Worm (Caenorhabditis elegans) whole organism, young adult: ENCODE data around the gene srd-40.

Experiments
- B0336.3 ChIP-seq: fragments of 200-800 bp; sonication (Bioruptor generic); IDR thresholded peaks from 2 replicates; pipeline ENCODE4 v1.3.6; 2022; ENCODE audit warnings: missing genetic modification characterization, missing compliant biosample characterization
- C17E4.6 ChIP-seq: fragments of 200-800 bp; sonication (Bioruptor generic); IDR thresholded peaks from 2 replicates; pipeline ENCODE4 v1.3.6; 2022; ENCODE audit warnings: missing genetic modification reagents, missing genetic modification characterization, missing compliant biosample characterization
- F57A8.1 ChIP-seq: fragments of 200-800 bp; sonication (Bioruptor generic); optimal IDR thresholded peaks from 2 replicates; lab custom pipeline; 2018; ENCODE audit warnings: mild to moderate bottlenecking, missing genetic modification characterization, moderate library complexity, missing compliant biosample characterization
- T26A5.8 ChIP-seq: sonication (generic microtip); optimal IDR thresholded peaks from 2 replicates; lab custom pipeline; 2016; ENCODE audit warnings: missing genetic modification characterization, missing compliant biosample characterization
- attf-5 ChIP-seq: fragments of 200-800 bp; sonication (Bioruptor generic); optimal IDR thresholded peaks from 2 replicates; lab custom pipeline; 2018; ENCODE audit warnings: mild to moderate bottlenecking, missing genetic modification characterization, missing compliant biosample characterization
- attf-6 ChIP-seq: fragments of 200-800 bp; sonication (Bioruptor generic); IDR thresholded peaks from 2 replicates; pipeline ENCODE4 v1.3.6; 2022; ENCODE audit warnings: missing genetic modification reagents, missing genetic modification characterization, missing compliant biosample characterization
- ccch-3 ChIP-seq: fragments of 200-800 bp; sonication (Bioruptor generic); optimal IDR thresholded peaks from 2 replicates; lab custom pipeline; 2018; ENCODE audit warnings: mild to moderate bottlenecking, missing genetic modification characterization, missing compliant biosample characterization
- ets-4 ChIP-seq: fragments of 200-800 bp; sonication (Bioruptor generic); optimal IDR thresholded peaks from 2 replicates; lab custom pipeline; 2018; ENCODE audit warnings: mild to moderate bottlenecking, missing genetic modification characterization, missing compliant biosample characterization
- hsf-1 ChIP-seq: fragments of 200-800 bp; sonication (Bioruptor generic); IDR thresholded peaks from 2 replicates; pipeline ENCODE4 v1.3.6; 2022; ENCODE audit warnings: missing genetic modification reagents, missing genetic modification characterization, missing compliant biosample characterization
- lin-35 ChIP-seq, 3 experiments: fragments of 150-350 bp in 2 of 3; sonication (generic microtip) in 1 of 3; optimal IDR thresholded peaks; 2 replicates each; lab custom pipeline; 2014 to 2018; ENCODE audit warnings: missing biosample characterization in 3 of 3, missing genetic modification characterization in 3 of 3, missing genetic modification reagents in 3 of 3
- mel-28 ChIP-seq: sonication (generic microtip); optimal IDR thresholded peaks from 2 replicates; lab custom pipeline; 2016; ENCODE audit warnings: borderline replicate concordance, mild to moderate bottlenecking, missing genetic modification characterization, missing compliant biosample characterization
- pbrm-1 ChIP-seq: fragments of 200-800 bp; sonication (Bioruptor generic); IDR thresholded peaks from 2 replicates; pipeline ENCODE4 v1.3.6; 2022; ENCODE audit warnings: missing genetic modification reagents, missing genetic modification characterization, missing compliant biosample characterization
- rec-8 ChIP-seq, 2 experiments: sonication (generic microtip); optimal IDR thresholded peaks; 2 replicates each; lab custom pipeline; 2016; ENCODE audit warnings: mild to moderate bottlenecking in 2 of 2, missing genetic modification characterization in 2 of 2, missing genetic modification reagents in 2 of 2, missing genotype in 2 of 2, missing biosample characterization in 1 of 2, missing compliant biosample characterization in 1 of 2, moderate library complexity in 1 of 2
- unc-62 ChIP-seq: fragments of 150-350 bp; optimal IDR thresholded peaks from 2 replicates; lab custom pipeline; 2014; ENCODE audit warnings: missing biosample characterization, missing genetic modification reagents, missing genetic modification characterization

DNA sequence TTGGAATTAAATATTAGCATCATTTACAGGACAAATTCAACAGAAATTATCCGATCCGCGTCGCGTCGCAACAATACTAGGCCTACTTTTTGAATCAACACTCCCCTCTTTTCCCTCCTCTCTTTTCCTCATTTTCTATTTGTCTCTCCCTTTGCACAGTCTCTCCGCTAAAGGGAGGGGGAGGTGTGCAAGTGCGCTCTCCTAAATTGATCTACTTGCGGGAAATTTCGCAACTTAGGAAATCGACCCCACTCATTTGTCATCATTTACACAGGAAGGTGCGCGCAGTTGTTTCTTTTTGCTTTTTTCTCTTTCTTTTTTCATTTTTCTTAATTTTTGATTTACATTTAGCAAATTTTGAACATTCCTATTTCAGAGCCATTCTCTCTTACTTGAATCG is 40.6 kb upstream of the srd-40 start, which contains the start of gene C04B4.2:
- TF ChIP-seq rec-8 (tag; optimal IDR thresholded peaks at IDR 0.05; lab: Kevin White, UChicago): no peak
- TF ChIP-seq B0336.3 (GFP tag; lab: Robert Waterston, UW): no peak
- TF ChIP-seq T26A5.8 (tag; lab: Kevin White, UChicago): no peak
- TF ChIP-seq pbrm-1 (GFP tag; lab: Robert Waterston, UW): no peak
- no peak for TF ChIP-seq ets-4
- no peak for TF ChIP-seq attf-5 (GFP tag; lab: Kevin White, UChicago)
- TF ChIP-seq ccch-3: no peak
- no peak for TF ChIP-seq C17E4.6 (GFP tag; lab: Robert Waterston, UW)
- TF ChIP-seq unc-62 (GFP tag; lab: Kevin White, UChicago): no peak
- TF ChIP-seq hsf-1: no peak
- no peak for TF ChIP-seq F57A8.1 (GFP tag; lab: Kevin White, UChicago)
- TF ChIP-seq mel-28 (tag; lab: Kevin White, UChicago): no peak
- TF ChIP-seq attf-6 (GFP tag; lab: Robert Waterston, UW): no peak
- TF ChIP-seq lin-35 (GFP tag; optimal IDR thresholded peaks at IDR 0.05; lab: Kevin White, UChicago): no peak
